Worm (Caenorhabditis elegans) whole organism, L3 larva: ENCODE results near the gene F49E10.2.

Experiments
- lsy-12 ChIP-seq: sonication (generic microtip); optimal IDR thresholded peaks from 2 replicates; lab custom pipeline; 2016; ENCODE audit warnings: mild to moderate bottlenecking, missing genetic modification characterization, missing compliant biosample characterization
- mdl-1 ChIP-seq: fragments of 150-350 bp; optimal IDR thresholded peaks from 2 replicates; lab custom pipeline; 2014; ENCODE audit warnings: missing biosample characterization, missing genetic modification characterization
- pha-4 ChIP-seq: fragments of 150-350 bp; optimal IDR thresholded peaks from 2 replicates; lab custom pipeline; 2014; ENCODE audit warnings: missing biosample characterization, missing genetic modification reagents, missing genetic modification characterization
- unc-62 ChIP-seq: fragments of 150-350 bp; sonication (generic microtip); optimal IDR thresholded peaks from 4 replicates; lab custom pipeline; 2014; ENCODE audit warnings: missing biosample characterization, missing genetic modification reagents, missing genetic modification characterization
- ztf-4 ChIP-seq: fragments of 150-350 bp; optimal IDR thresholded peaks from 2 replicates; lab custom pipeline; 2014; ENCODE audit warnings: missing biosample characterization, missing genetic modification characterization

DNA sequence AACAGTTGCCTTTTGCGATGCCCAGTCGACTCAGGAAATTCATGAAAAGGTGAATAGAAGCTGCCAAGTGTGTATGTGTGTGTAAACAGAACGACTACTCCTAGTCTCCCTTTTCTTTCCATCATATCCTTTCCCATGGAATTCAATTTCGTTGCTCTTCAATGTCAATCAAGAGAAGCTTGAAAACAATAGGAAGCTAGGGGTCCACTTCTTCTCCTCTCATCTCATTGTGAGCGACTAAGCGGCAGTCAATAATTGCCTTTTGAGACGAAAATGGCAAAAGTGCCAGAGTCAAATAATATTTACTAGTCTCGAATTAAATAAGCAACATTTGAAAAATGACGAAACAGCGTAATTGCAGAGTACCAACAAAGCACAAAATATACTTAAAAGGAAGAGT is 20.6 kb upstream of the F49E10.2 start:
- no peak for TF ChIP-seq lsy-12 (tag; lab: Kevin White, UChicago)
- no peak for TF ChIP-seq mdl-1 (tag; lab: Kevin White, UChicago)
- TF ChIP-seq unc-62 = no peak
- TF ChIP-seq pha-4 = no peak
- no peak for TF ChIP-seq ztf-4
